Fruit fly (Drosophila melanogaster) whole organism, adult: Measurements from ENCODE around the gene mbo.

Experiments
- CG11617 ChIP-seq: fragments of 200-800 bp; sonication (Bioruptor generic); optimal IDR thresholded peaks from 2 replicates; lab custom pipeline; 2017; ENCODE audit warnings: mild to moderate bottlenecking, missing biosample characterization, missing genetic modification reagents, missing genetic modification characterization
- CG12768 ChIP-seq: fragments of 200-800 bp; sonication (Bioruptor generic); optimal IDR thresholded peaks from 2 replicates; lab custom pipeline; 2017; ENCODE audit warnings: missing biosample characterization, missing genetic modification characterization, mild to moderate bottlenecking, moderate library complexity, missing genetic modification reagents
- CG14711 ChIP-seq: fragments of 200-800 bp; sonication (Bioruptor generic); optimal IDR thresholded peaks from 2 replicates; lab custom pipeline; 2018; ENCODE audit warnings: missing biosample characterization, mild to moderate bottlenecking, missing genetic modification characterization, moderate library complexity
- CG1620 ChIP-seq: fragments of 200-800 bp; sonication (Bioruptor generic); optimal IDR thresholded peaks from 2 replicates; lab custom pipeline; 2016; ENCODE audit warnings: missing biosample characterization, missing genetic modification characterization
- CG33017 ChIP-seq: fragments of 200-800 bp; sonication (Bioruptor generic); optimal IDR thresholded peaks from 2 replicates; lab custom pipeline; 2018; ENCODE audit warnings: missing biosample characterization, mild to moderate bottlenecking, missing genetic modification characterization, moderate library complexity
- CG5204 ChIP-seq: fragments of 200-800 bp; sonication (Bioruptor generic); optimal IDR thresholded peaks from 2 replicates; lab custom pipeline; 2016; ENCODE audit warnings: missing biosample characterization, missing genetic modification characterization
- CG7045 ChIP-seq: fragments of 200-800 bp; sonication (Bioruptor generic); optimal IDR thresholded peaks from 2 replicates; lab custom pipeline; 2017; ENCODE audit warnings: missing biosample characterization, mild to moderate bottlenecking, missing genetic modification characterization
- CG7101 ChIP-seq: fragments of 200-800 bp; sonication (Bioruptor generic); optimal IDR thresholded peaks from 2 replicates; lab custom pipeline; 2018; ENCODE audit warnings: missing biosample characterization, mild to moderate bottlenecking, missing genetic modification characterization, moderate library complexity
- Clk ChIP-seq: fragments of 200-800 bp; sonication (Bioruptor generic); optimal IDR thresholded peaks from 2 replicates; lab custom pipeline; 2017; ENCODE audit warnings: missing biosample characterization, missing genetic modification characterization
- Crg-1 ChIP-seq: fragments of 200-800 bp; sonication (Bioruptor generic); optimal IDR thresholded peaks from 2 replicates; lab custom pipeline; 2016; ENCODE audit warnings: missing biosample characterization, missing genetic modification characterization
- Hr96 ChIP-seq: fragments of 200-800 bp; sonication (Bioruptor generic); optimal IDR thresholded peaks from 2 replicates; lab custom pipeline; 2016; ENCODE audit warnings: missing biosample characterization, missing genetic modification characterization
- Mnt ChIP-seq: fragments of 200-800 bp; sonication (Bioruptor generic); optimal IDR thresholded peaks from 2 replicates; lab custom pipeline; 2016; ENCODE audit warnings: missing biosample characterization, mild to moderate bottlenecking, missing genetic modification characterization
- bab1 ChIP-seq: fragments of 200-800 bp; sonication (Bioruptor generic); optimal IDR thresholded peaks from 3 replicates; lab custom pipeline; 2019; ENCODE audit warnings: missing biosample characterization, mild to moderate bottlenecking, missing genetic modification characterization, moderate library complexity
- cic ChIP-seq: fragments of 200-800 bp; sonication (Bioruptor generic); optimal IDR thresholded peaks from 2 replicates; lab custom pipeline; 2017; ENCODE audit warnings: missing biosample characterization, mild to moderate bottlenecking, missing genetic modification characterization, moderate library complexity
- cnc ChIP-seq, 2 experiments: fragments of >200 bp; optimal IDR thresholded peaks; 2 replicates each; lab custom pipeline; 2017
- kay ChIP-seq: fragments of 200-800 bp; sonication (Bioruptor generic); peaks from one replicate; lab custom pipeline; 2016; ENCODE audit warnings: missing biosample characterization, missing genetic modification characterization, borderline replicate concordance
- ovo ChIP-seq: fragments of 200-800 bp; sonication (Bioruptor generic); optimal IDR thresholded peaks from 2 replicates; lab custom pipeline; 2016; ENCODE audit warnings: missing biosample characterization, missing genetic modification characterization
- pad ChIP-seq: fragments of 200-800 bp; sonication (Bioruptor generic); optimal IDR thresholded peaks from 3 replicates; lab custom pipeline; 2017; ENCODE audit warnings: missing biosample characterization, missing genetic modification characterization, mild to moderate bottlenecking, moderate library complexity, missing genetic modification reagents
- tj ChIP-seq: fragments of 200-800 bp; sonication (Bioruptor generic); optimal IDR thresholded peaks from 3 replicates; lab custom pipeline; 2017; ENCODE audit warnings: missing biosample characterization, mild to moderate bottlenecking, missing genetic modification characterization, moderate library complexity
- toe ChIP-seq: fragments of 200-800 bp; sonication (Bioruptor generic); optimal IDR thresholded peaks from 2 replicates; lab custom pipeline; 2016; ENCODE audit warnings: missing biosample characterization, missing genetic modification characterization

mbo gene

DNA sequence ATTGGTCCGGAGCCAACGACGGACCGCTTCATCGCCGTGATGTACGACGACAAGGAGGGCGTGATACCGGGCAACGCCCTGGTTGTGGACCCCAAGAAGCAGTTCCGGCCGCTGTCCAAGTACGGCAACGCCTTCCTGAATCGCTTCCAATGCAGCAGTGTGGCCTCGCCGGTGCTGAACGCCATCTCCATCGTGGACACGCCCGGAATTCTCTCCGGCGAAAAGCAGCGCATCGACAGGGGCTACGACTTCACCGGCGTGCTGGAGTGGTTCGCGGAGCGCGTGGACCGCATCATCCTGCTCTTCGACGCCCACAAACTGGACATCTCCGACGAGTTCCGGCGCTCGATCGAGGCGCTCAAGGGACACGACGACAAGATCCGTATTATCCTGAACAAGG lies 19.5 kb upstream of the mbo start:
- TF ChIP-seq CG33017 (tag; lab: Kevin White, UChicago): no peak
- TF ChIP-seq CG5204 (GFP tag; lab: Kevin White, UChicago): no peak
- TF ChIP-seq ovo (GFP tag; lab: Kevin White, UChicago): no peak
- no peak for TF ChIP-seq tj (GFP tag; lab: Kevin White, UChicago)
- TF ChIP-seq CG14711 (tag; lab: Kevin White, UChicago): no peak
- TF ChIP-seq Mnt: no peak
- no peak for TF ChIP-seq CG11617
- TF ChIP-seq Hr96: no peak
- no peak for TF ChIP-seq cnc (optimal IDR thresholded peaks at IDR 0.05; lab: Kevin White, UChicago)
- no peak for TF ChIP-seq bab1 (GFP tag; lab: Kevin White, UChicago)
- TF ChIP-seq CG7045 (GFP tag; lab: Kevin White, UChicago): no peak
- no peak for TF ChIP-seq Clk (GFP tag; lab: Kevin White, UChicago)
- no peak for TF ChIP-seq toe

DNA sequence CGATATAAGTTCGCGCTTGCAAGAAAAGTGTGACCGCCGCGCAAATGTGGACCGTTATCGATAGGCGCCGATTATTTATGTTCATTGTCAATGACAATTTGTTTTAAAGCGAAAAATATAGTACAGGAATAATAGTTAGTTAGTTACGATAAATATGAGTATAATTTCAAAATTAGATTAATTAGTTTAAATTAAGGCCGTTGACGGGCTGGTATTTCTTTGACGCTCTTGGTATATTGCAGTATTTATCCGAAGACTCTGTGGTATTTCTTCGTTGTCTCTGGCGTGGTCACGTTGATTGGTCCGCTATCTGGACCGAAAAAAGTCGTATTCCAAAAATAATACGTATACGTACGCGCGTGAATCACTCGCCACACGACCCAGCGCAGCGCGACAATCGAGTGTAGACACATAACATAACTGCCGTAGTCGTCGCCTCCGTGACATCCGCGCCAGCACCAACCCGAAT lies 18.8 kb upstream of the mbo start:
- TF ChIP-seq Mnt (peak; percentile 56), CG12768 (GFP tag; lab: Kevin White, UChicago) (no peak), CG5204 (GFP tag; lab: Kevin White, UChicago) (no peak), kay (GFP tag; lab: Kevin White, UChicago) (peak; percentile 39), cic (GFP tag; lab: Kevin White, UChicago) (peak; percentile 37), tj (GFP tag; lab: Kevin White, UChicago) (no peak), Clk (GFP tag; lab: Kevin White, UChicago) (no peak), pad (no peak), CG7045 (GFP tag; lab: Kevin White, UChicago) (no peak), Crg-1 (GFP tag; lab: Kevin White, UChicago) (no peak), CG11617 (no peak), cnc (optimal IDR thresholded peaks at IDR 0.05; lab: Kevin White, UChicago) (no peak), CG1620 (no peak), bab1 (GFP tag; lab: Kevin White, UChicago) (peak; percentile 33)

- TF ChIP-seq cnc (optimal IDR thresholded peaks at IDR 0.05; lab: Kevin White, UChicago) (no peak), CG11617 (no peak), Crg-1 (GFP tag; lab: Kevin White, UChicago) (no peak), CG1620 (no peak), ovo (GFP tag; lab: Kevin White, UChicago) (no peak), CG5204 (GFP tag; lab: Kevin White, UChicago) (no peak), CG33017 (tag; lab: Kevin White, UChicago) (no peak), pad (no peak), CG7045 (GFP tag; lab: Kevin White, UChicago) (no peak), kay (GFP tag; lab: Kevin White, UChicago) (no peak), Clk (GFP tag; lab: Kevin White, UChicago) (no peak), CG12768 (GFP tag; lab: Kevin White, UChicago) (no peak), toe (no peak), tj (GFP tag; lab: Kevin White, UChicago) (no peak), cic (GFP tag; lab: Kevin White, UChicago) (no peak), CG7101 (tag; lab: Kevin White, UChicago) (no peak)
Observed at dm6 chr3R:12697022-12697421, 18.2 kb upstream of the mbo start, which contains the start of gene Past1. Past1 (plus strand) TSS chr3R:12697322.

- peak; percentile 79 for TF ChIP-seq kay (GFP tag; lab: Kevin White, UChicago)
- no peak for TF ChIP-seq CG5204 (GFP tag; lab: Kevin White, UChicago)
Observed at dm6 chr3R:12694742-12695141, 15.9 kb upstream of the mbo start, which contains the start of the genes CG14391 and NijC. CG14391 (minus strand) TSS chr3R:12694842. NijC (plus strand) TSS chr3R:12695129.

dm6 chr3R:12692497-12692896 lies 13.6 kb upstream of the mbo start, which contains the start of gene CG31347:
CG31347 (minus strand) TSS chr3R:12692597.
- no peak for TF ChIP-seq CG7045 (GFP tag; lab: Kevin White, UChicago)
- TF ChIP-seq CG7101 (tag; lab: Kevin White, UChicago): no peak
- TF ChIP-seq CG11617: no peak
- no peak for TF ChIP-seq kay (GFP tag; lab: Kevin White, UChicago)
- TF ChIP-seq Mnt: no peak
- no peak for TF ChIP-seq Crg-1 (GFP tag; lab: Kevin White, UChicago)
- TF ChIP-seq ovo (GFP tag; lab: Kevin White, UChicago): no peak
- no peak for TF ChIP-seq pad
- TF ChIP-seq CG1620: no peak
- no peak for TF ChIP-seq cnc (optimal IDR thresholded peaks at IDR 0.05; lab: Kevin White, UChicago)
- TF ChIP-seq CG5204 (GFP tag; lab: Kevin White, UChicago): no peak
- TF ChIP-seq toe: no peak
- TF ChIP-seq bab1 (GFP tag; lab: Kevin White, UChicago): no peak
- no peak for TF ChIP-seq CG14711 (tag; lab: Kevin White, UChicago)
- TF ChIP-seq Clk (GFP tag; lab: Kevin White, UChicago): no peak
- TF ChIP-seq CG33017 (tag; lab: Kevin White, UChicago): no peak
- TF ChIP-seq tj (GFP tag; lab: Kevin White, UChicago): no peak
- no peak for TF ChIP-seq CG12768 (GFP tag; lab: Kevin White, UChicago)
- no peak for TF ChIP-seq Hr96

dm6 chr3R:12691422-12692101 lies 12.7 kb upstream of the mbo start, which contains the start of gene Arp1:
Arp1 (plus strand) TSS chr3R:12691743.
- TF ChIP-seq CG14711 (tag; lab: Kevin White, UChicago) (no peak), CG7045 (GFP tag; lab: Kevin White, UChicago) (no peak), CG33017 (tag; lab: Kevin White, UChicago) (no peak), cnc (optimal IDR thresholded peaks at IDR 0.05; lab: Kevin White, UChicago) (no peak), bab1 (GFP tag; lab: Kevin White, UChicago) (peak; percentile 4)
